Worm (Caenorhabditis elegans) whole organism, L2 larva: Measurements from ENCODE around the gene E04D5.4.

Experiments used
- ama-1 ChIP-seq: fragments of 150-350 bp; optimal IDR thresholded peaks from 2 replicates; lab custom pipeline; 2018; ENCODE audit warnings: inconsistent platforms
- fos-1 ChIP-seq: fragments of 150-350 bp; optimal IDR thresholded peaks from 2 replicates; lab custom pipeline; 2014; ENCODE audit warnings: missing biosample characterization, missing genetic modification characterization
- lin-13 ChIP-seq: fragments of 150-350 bp; optimal IDR thresholded peaks from 2 replicates; lab custom pipeline; 2014; ENCODE audit warnings: missing biosample characterization, missing genetic modification reagents, missing genetic modification characterization
- mab-5 ChIP-seq: fragments of 150-350 bp; optimal IDR thresholded peaks from 2 replicates; lab custom pipeline; 2014; ENCODE audit warnings: missing biosample characterization, missing genetic modification characterization
- nhr-77 ChIP-seq: fragments of 150-350 bp; optimal IDR thresholded peaks from 2 replicates; lab custom pipeline; 2014; ENCODE audit warnings: missing biosample characterization, missing genetic modification characterization
- skn-1 ChIP-seq: sonication (generic microtip); optimal IDR thresholded peaks from 2 replicates; lab custom pipeline; 2017; ENCODE audit warnings: missing biosample characterization, missing genetic modification characterization
- unc-62 ChIP-seq: fragments of 150-350 bp; optimal IDR thresholded peaks from 2 replicates; lab custom pipeline; 2014; ENCODE audit warnings: missing biosample characterization, missing genetic modification reagents, missing genetic modification characterization
- ztf-4 ChIP-seq: fragments of 150-350 bp; optimal IDR thresholded peaks from 2 replicates; lab custom pipeline; 2014; ENCODE audit warnings: missing biosample characterization, missing genetic modification characterization

DNA sequence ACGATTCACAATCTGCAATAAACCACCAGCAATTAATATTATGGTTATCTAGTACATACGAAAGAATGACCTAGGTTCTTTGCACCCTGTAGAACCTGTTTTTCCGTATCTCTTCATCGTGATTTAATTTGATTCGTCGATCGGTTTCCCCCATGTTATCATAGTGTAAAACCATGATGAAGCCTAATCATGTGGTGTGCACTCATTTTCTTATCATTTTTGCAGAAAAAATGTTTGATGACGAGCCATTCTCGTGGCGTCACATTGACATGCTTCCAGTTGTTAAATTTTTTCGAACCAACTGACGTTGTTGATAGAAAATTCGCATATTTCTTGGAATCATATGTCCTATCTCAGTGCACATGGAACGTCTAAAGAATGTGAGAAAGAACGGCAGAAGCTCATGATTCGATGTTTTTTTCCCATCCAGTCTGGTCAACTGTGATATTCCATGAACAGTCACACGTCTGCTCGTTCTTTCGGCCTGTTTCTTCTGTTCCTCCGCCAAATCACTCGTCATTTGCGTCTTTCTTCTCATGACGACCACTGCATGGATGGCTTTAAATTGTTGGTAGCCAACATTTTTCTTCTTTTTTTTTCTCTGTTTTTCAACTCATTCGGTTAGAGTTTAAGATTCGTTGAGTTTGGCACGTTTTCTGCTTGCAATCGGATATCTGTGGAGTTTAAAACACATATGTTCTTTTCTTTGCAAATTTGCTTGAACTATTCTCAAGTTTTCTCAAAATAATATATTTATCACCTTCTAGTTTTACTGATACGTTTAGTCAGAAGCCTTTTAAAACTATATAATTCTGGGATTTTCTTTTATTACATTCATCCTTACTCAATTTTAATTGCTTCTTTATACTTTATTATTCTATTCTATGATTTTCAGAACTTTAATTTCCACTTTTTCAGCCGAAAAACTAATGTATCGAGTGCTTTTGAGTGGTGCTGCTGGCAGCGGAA, 7.6 kb downstream of the E04D5.4 start, which contains the start of gene ZK673.2:
- no peak for TF ChIP-seq nhr-77 (tag; lab: Kevin White, UChicago)
- peak; percentile 6 for TF ChIP-seq ama-1
- no peak for TF ChIP-seq mab-5
- TF ChIP-seq lin-13 (GFP tag; lab: Kevin White, UChicago): no peak
- TF ChIP-seq unc-62 (GFP tag; lab: Kevin White, UChicago): no peak
- TF ChIP-seq ztf-4 (tag; lab: Kevin White, UChicago): no peak
- TF ChIP-seq skn-1 (tag; lab: Kevin White, UChicago): no peak
- TF ChIP-seq fos-1 (tag; lab: Kevin White, UChicago): peak; percentile 85
